Fruit fly (Drosophila melanogaster) ovary, adult (tissue): ENCODE data around the gene Arl2.
A peak's percentile ranks its signal among the peaks of the same experiment; 100 is the strongest.

Experiments used
- CG17801 ChIP-seq: fragments of 200-800 bp; optimal IDR thresholded peaks from 2 replicates; lab custom pipeline; 2019; ENCODE audit warnings: missing biosample characterization, mild to moderate bottlenecking, missing genetic modification characterization, moderate library complexity; ENCODE audit not compliant: partially characterized antibody

Gene Arl2

DNA sequence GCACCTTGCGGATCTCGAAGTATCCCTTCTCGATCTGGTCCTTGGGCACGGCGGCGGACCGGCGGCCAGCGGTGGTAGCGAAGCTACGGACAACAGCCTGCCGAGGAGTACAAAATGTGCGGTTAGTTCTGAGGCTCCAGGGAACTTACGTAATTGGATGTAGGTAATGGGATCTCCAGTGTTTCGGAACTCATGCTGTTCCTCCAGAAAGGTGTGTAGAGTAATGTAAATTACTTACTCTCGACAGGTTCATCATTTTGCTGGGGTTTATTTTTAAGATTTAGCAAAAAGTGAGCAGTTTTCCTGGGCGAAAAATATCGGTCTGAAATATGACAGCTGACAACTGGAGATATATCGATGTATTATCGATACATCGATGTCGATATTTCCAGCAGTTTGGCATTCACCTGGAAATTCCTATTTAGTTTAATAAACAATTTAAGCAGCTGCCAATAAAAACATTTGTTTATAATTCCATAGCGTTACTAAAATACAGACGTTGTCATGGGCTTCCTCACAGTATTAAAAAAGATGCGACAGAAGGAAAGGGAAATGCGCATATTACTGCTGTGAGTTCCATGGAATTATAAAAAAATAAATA lies at the start of gene Arl2, which contains the start of gene COX7A:
TSS of gene Arl2 (plus strand) at position 426 of the 601 bp plus-strand sequence.
TSS of gene COX7A (minus strand) at position 369 of the 601 bp plus-strand sequence.
- TF ChIP-seq CG17801 (GFP tag; lab: Kevin White, UChicago), result peak; percentile 35

DNA sequence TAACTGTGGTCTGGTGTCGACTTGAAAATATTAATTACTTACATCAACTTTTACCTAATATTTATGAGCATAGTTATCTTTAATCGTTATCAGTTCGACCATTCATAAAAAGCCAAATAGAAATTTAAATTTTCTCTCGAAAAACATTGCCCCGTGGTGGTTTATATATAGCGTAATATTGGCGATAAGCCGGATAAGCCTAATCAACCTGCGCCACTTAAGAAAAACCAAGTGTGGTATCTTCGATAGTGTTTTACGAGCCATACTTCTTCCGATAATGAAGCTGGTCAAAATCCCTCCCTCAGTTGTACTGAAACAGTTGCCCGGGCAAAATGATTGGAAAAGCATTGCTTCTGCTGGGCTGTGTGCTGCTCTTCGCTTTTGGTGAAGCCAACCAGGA lies 48.9 kb upstream of the Arl2 start, which contains the start of gene CG31463:
TSS of gene CG31463 (plus strand) at position 302 of the 400 bp plus-strand sequence.
- TF ChIP-seq CG17801 (GFP tag; lab: Kevin White, UChicago), result no peak

DNA sequence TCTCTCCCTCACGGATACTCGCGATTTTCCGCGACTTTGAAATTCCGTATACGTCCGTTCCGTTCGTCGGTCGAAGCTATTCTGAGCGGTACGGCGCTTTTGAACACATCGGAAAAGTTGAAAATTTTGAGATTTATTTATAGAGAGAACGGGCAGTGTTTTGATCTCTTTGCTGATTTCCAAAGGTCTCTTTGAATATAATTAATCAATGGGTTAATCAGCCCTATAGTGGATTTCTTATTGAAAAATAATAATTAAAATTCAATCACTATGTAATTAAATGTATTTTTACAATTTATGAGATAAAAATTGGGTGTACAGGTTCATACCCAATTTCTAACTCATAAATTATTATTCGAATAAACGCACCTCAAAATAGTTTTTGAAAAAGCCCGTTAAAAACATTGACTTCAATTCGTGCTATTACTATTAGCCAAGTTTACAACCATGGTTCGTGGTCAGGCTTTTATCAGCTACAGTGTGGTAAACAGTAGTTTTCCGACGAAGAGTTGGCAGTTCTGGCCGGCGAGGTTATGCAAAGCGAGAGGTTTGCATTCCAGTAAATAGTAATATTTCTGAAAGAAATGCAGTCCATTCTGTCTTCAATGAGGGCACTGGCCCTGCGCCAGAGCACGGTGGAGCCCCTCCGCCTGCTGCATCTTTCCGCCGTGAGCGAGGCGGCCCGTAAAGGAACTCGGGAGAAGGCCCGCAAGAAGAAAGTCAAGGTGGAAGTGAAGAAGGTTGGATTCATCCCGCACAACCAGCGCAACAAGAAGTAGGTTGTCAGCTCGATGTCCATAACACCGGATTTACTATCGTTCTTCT lies 39.8 kb upstream of the Arl2 start, which contains the start of the genes CG9626 and mRpL1:
TSS of gene CG9626 (minus strand) at position 51 of the 825 bp plus-strand sequence.
TSS of gene mRpL1 (plus strand) at position 513 of the 825 bp plus-strand sequence.
- TF ChIP-seq CG17801 (GFP tag; lab: Kevin White, UChicago), result no peak

DNA sequence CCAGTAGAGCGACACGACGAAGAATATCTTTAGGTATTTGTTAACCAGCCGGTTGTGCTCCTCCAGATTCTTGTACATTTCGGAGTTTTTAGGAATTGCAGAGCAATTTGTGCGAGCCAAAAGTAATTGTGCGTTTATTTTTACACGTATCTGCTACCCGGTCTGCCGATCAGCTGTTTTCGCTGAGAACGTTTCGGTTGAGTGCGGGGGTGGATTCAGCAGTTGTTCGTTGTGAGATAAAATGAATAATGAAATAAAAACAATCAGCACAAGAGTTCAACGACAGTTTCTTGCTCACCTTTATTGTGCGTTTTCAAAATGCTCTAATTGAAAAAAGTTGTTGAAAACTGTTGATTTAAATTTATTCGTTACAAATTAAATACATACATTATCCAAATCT lies 37.1 kb upstream of the Arl2 start, which contains the start of gene nac:
TSS of gene nac (minus strand) at position 176 of the 400 bp plus-strand sequence.
- TF ChIP-seq CG17801 (GFP tag; lab: Kevin White, UChicago), result no peak

DNA sequence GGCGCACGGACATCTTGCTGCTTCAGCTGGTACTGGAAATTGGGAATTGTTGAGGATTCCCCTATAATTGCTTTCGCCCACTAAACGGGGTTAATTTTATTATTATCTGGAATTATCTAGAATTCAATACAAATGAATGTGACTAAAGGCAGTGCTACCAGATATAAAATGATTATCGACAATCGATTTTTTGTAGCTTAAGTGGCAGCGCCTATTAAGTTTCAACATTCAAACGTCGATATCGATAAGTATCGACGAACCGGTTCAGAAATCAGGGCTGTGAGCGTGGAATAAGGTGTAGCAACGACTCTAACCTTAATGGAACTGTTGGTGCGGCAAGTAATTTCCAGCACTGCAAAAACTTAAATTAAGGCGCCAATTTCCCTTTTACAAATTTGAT lies 35.8 kb upstream of the Arl2 start, which contains the start of gene Sgt1:
TSS of gene Sgt1 (minus strand) at position 165 of the 400 bp plus-strand sequence.
- TF ChIP-seq CG17801 (GFP tag; lab: Kevin White, UChicago), result peak; percentile 37

DNA sequence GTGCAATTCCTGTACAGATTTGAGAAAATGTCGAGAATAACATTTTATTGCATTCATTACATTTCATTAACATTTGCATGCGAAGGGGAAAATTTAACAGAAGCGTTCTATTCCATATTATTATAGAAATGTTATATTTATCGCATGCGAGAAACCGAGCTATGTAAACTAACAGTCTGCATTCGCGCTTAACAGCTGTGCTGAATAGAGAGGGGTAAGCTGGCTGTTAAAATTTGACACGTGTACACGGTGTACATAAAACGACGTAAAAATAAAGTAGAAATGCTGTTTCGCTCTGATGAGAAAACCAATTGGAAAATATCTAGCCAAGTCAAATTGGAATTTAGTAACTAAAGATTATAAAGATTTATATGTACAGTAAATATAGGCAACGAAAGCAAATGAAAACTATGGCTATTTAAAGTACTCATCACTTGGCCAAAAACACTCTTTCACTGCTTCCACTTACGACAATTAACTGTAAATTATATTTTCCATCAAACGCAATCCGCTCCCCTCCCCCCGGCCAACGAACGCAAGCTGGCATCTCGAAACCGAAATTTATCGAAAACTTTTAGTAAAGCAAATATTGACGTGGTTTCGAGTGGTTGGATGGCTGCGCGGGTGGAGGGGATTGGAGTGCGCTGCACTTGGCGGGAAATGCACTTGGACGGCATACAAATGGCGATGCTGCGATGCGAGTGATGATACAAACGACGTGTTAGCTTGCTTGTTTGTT lies 34.5 kb upstream of the Arl2 start:
- no peak for TF ChIP-seq CG17801 (GFP tag; lab: Kevin White, UChicago)

DNA sequence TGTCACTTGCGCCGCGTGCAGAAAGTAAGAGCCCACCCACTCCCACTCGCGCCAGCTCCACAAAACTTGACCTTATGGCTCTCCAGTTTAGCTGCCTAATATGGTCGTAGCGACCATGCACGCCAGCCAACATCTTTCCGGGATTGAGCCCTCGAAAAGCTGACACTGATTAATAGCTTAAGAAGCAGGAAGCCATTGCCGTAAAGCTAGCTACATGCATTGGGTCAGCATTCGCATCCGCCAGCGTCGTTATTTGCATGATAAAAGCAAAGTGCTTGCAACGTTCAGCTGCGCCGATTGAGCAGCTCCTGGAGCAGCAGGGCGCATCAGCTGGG lies 34.0 kb upstream of the Arl2 start:
- TF ChIP-seq CG17801 (GFP tag; lab: Kevin White, UChicago), result no peak

DNA sequence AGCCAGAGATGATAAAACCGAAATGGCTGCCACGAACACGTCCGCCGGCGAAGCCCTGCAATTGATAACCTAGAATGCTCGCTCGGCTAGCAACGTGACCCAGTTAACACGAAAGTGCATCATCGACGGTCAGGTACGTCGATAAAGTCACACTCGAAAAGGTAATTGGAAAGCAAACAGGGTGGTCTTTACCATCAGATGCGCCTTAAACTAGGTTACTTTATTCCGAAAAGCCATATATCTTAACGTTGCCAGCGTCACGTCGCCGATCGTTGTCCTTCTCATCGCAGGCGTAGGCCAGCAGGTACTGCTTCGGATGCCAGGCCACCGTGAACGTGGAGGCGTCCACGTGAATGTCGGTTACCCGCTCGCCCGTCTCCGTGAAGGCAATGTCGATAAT lies 33.6 kb upstream of the Arl2 start:
- TF ChIP-seq CG17801 (GFP tag; lab: Kevin White, UChicago), result no peak

DNA sequence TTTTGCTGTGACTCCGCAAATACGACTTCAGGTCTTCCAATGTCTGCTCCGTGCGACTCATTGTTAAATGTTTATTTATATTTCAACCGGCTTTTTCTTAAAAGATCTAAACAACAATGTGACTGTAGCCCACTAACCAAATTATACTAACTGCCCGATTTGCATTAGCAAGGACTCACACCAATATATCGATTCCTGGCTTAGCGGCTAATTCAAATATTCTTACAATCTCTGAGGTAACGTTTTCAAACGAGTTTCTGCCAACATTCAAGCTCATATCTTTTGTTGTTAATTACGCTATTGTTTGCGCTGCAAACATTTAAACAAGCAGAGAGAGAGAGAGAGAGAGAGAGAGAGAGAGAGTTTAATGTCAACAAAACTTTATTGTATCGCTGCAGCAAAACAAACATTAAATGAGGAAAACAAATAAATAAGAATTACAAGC lies 32.4 kb upstream of the Arl2 start, which contains the start of gene tex:
TSS of gene tex (minus strand) at position 131 of the 445 bp plus-strand sequence.
- no peak for TF ChIP-seq CG17801 (GFP tag; lab: Kevin White, UChicago)

DNA sequence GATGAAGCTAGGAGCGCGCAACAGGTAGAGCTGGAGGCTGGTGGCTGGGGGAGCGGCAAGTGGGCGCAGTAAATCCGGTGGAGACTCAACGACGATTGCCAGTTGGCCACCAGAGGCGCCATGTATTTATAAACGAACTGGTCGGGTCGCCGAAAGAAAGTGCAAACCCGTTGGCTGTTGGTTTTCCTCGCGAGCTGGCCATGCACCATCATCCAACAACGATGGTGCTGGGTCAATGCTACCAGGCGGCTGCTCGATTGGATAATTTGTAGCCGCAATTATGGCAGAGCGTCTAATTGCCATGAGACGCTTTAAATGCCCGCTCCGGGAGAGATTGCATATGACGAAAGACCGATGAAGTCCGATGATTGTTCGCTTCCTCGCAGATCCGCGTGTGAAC lies 30.2 kb upstream of the Arl2 start, which contains the start of gene CG11693:
TSS of gene CG11693 (minus strand) at position 101 of the 400 bp plus-strand sequence.
- no peak for TF ChIP-seq CG17801 (GFP tag; lab: Kevin White, UChicago)

DNA sequence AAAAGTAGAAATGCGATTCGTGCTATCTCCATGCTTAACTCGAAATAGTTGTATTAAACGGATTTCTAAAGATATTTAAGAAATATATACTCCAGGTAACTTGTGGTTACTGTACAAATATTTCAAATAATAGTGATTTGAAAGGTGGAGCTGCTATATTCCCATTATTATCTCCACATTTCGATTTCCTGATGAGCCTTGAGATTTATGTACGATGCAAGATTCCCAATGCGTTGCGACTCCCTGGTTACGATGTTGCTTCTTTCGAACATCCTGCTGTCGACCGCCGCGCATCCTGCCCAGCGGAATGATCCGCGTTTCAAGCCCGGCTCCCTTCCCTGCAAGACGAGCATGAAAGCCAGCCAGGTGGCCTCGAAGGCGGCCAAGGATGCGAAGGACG lies 28.9 kb upstream of the Arl2 start, which contains the start of the genes CG11694 and CG11698:
TSS of gene CG11694 (minus strand) at position 101 of the 400 bp plus-strand sequence.
TSS of gene CG11698 (plus strand) at position 152 of the 400 bp plus-strand sequence.
- TF ChIP-seq CG17801 (GFP tag; lab: Kevin White, UChicago), result no peak

DNA sequence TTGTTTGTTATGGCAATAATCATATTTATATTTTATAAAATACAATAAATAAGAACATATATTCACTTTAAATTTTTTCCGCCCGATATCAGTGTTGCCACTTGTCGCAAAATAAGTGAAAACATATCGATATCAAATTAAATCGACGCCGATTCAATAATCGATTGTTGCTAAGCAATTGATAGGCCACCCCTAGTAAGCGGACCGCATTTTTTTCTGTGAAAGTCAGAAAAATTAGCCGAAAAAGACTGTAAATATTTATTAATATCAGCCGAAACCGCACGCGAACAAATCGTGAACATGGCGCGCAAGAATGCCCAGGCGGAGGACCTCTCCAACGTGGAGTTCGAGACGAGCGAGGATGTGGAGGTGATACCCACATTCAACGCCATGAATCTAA lies 27.9 kb upstream of the Arl2 start, which contains the start of gene CG7483:
TSS of gene CG7483 (plus strand) at position 171 of the 400 bp plus-strand sequence.
- peak; percentile 58 for TF ChIP-seq CG17801 (GFP tag; lab: Kevin White, UChicago)

DNA sequence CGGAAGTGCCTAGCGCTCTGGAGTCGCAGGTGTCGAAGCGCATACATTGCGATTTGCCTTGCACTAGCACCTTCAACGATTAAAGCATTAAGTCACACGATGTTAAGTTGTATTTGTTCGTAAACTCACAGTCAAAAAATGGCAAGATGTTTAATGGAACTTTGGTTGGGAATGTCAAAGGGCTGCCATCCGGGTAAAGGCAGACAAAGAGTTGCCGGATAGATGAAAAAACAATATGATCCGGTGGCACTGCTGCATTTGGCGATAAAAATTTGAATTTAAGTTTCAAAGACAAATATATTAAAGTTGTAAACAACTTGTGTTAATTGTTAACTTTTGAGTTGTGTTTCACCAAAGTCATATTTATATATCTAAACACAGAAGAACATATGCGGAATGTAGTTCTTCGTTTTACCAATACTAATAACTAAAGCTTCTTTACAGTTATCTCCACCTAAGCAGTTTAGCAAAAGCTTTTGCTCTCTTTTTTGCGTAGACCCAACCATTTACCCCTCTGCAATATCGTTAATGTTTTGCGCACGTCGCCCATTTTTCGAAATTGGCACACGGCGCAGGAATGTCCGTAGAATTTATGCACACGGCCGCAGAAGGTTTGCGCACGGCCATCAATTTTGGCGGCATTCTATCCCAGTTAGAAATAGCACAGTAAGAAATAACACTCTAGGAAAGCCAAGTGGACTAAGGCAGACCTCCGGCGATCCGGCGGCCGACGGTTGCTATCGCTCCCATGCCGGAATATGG lies 24.4 kb upstream of the Arl2 start, which contains the start of gene Coq2:
TSS of gene Coq2 (minus strand) at position 200 of the 762 bp plus-strand sequence.
- TF ChIP-seq CG17801 (GFP tag; lab: Kevin White, UChicago), result no peak
